Fruit fly (Drosophila melanogaster) whole organism: Measurements from ENCODE around the gene CG32988.

ENCODE experiments used
- CG8478 ChIP-seq: fragments of >200 bp; optimal IDR thresholded peaks from 2 replicates; lab custom pipeline; 2018; ENCODE audit warnings: inconsistent platforms
- psq ChIP-seq: fragments of >200 bp; optimal IDR thresholded peaks from 2 replicates; lab custom pipeline; 2017
- usp ChIP-seq: fragments of >200 bp; optimal IDR thresholded peaks from 2 replicates; lab custom pipeline; 2017; ENCODE audit warnings: missing biosample characterization, missing genetic modification characterization, mixed read lengths

DNA sequence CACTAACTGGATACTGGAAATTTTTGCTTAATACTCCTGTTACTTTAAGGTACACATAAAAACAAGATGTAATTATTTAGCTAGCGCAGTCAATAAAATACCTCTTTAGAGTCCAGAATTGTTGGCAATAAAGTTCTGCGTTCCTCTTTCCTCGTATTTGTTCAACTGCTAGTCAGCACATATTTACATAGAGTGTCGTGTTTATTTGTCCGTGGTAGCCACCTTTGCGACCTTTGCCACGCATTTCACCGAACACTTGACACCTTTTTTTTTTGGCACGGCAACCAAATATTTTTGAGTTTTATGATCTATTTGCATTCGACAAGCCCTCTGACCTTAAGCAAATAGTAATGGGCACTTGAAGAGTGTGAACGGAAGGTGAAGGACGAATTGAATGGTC is 18.7 kb upstream of the CG32988 start:
- TF ChIP-seq usp (GFP tag; lab: Kevin White, UChicago): no peak
- no peak for TF ChIP-seq psq (lab: Kevin White, UChicago)
- TF ChIP-seq CG8478: no peak
